Worm (Caenorhabditis elegans): ENCODE data around the gene K02C4.3.
A peak's percentile ranks its signal among the peaks of the same experiment; 100 is the strongest.

ce11 chrII:8124867-8125266 lies 38.2 kb upstream of the K02C4.3 start, which contains the start of gene ire-1:
- TF ChIP-seq ztf-11 (tag; optimal IDR thresholded peaks at IDR 0.05): no peak
- no peak for TF ChIP-seq zag-1 (tag; optimal IDR thresholded peaks at IDR 0.05)
- TF ChIP-seq lsy-2 (tag; optimal IDR thresholded peaks at IDR 0.05): peak; percentile 98 to 100
- peak; percentile 80 for TF ChIP-seq skn-1 (tag; optimal IDR thresholded peaks at IDR 0.05)
- no peak for TF ChIP-seq hlh-17 (GFP tag; optimal IDR thresholded peaks at IDR 0.05; ENCODE audit: borderline replicate concordance)
- no peak for TF ChIP-seq C04F5.9 (tag; optimal IDR thresholded peaks at IDR 0.05)
